Worm (Caenorhabditis elegans): ENCODE data around the gene srd-63.

The srd-63 gene

DNA sequence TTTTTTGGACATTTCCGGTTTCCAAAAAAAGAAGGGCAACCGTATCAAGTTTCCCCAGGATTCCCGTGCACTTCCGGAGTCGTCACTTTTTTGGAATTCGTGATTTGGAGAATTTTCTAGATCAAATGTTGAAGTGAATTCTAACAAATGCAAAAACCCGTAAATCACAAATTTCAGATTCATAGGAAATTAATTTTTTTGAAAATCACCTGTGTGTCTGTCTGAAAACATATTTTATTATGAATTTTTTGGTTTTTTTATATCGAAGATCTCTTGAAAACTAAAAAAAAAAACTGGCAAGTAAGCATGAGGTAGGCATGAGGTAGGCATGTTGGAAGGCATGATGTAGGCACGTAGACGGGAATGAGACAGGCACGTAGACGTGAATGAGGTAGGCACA lies 43.6 kb downstream of the srd-63 start:
- TF ChIP-seq aha-1 (tag) (peak; percentile 60), lir-3 (tag; optimal IDR thresholded peaks at IDR 0.05) (no peak)

DNA sequence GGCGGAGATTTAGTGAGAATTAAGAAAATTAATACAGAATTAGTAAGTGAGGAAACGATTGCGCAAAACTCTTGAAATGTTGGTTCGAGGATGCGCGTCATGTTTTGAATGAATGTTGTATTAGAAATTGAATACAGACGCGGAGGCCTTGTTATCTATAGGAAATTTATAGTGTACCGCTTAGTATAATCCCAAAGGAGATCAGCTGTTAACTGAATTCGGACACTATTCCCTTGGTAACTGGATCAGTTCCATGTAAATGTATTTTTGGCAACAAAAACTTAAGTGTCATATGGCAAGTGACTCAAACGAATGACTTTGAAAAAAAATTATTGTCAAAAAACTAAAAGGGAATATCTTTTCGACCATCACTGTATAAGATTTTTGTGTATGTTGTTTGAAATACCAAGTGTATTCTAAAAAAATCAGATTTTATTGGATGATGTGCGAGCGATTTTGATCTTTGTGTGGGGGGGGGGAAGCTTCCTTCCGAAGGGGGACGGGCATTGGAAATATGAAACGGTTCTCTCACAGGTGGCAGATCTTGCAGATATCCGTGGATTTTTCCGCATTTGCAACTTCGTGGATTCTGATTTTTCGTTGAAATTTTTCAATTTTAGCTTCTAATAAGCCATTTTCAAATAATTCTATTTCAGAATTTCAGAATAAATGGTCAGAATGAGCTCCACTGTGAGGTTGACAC lies 47.1 kb downstream of the srd-63 start, which contains the start of the genes W08G11.5 and W08G11.1:
Gene W08G11.5 (minus strand): TSS at position 101 of the 703 bp plus-strand sequence.
Gene W08G11.1 (plus strand): TSS at position 653 of the 703 bp plus-strand sequence.
- TF ChIP-seq ztf-7 (tag; optimal IDR thresholded peaks at IDR 0.05) (no peak), aha-1 (tag) (peak; percentile 33)
